Fruit fly (Drosophila melanogaster): Measurements from ENCODE around the gene CG14258.

Gene CG14258

DNA sequence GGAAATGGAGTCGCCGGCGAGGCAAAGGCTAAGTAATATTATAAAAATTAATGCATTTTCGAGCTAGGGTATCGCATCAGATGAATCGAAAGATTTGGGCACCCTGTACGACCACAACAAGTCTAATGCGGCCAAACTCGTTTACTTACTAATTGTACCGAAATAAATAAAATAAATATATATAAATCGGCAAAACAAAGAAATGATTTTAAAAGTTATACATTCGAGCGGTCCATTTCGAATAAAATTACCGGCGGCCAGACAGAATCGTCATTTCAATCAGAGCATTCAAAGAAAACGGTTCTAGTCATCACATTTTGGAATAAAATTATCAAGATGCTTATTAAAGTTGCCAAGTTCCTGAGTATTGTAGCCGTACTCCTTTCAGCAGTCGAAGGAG lies at the start of gene CG14258:
Gene CG14258, plus strand, starts transcription at position 301 of the 400 bp plus-strand sequence.
- TF ChIP-seq CG11902 (GFP tag; optimal IDR thresholded peaks at IDR 0.05) (no peak), CG7368 (GFP tag; optimal IDR thresholded peaks at IDR 0.05) (no peak)

DNA sequence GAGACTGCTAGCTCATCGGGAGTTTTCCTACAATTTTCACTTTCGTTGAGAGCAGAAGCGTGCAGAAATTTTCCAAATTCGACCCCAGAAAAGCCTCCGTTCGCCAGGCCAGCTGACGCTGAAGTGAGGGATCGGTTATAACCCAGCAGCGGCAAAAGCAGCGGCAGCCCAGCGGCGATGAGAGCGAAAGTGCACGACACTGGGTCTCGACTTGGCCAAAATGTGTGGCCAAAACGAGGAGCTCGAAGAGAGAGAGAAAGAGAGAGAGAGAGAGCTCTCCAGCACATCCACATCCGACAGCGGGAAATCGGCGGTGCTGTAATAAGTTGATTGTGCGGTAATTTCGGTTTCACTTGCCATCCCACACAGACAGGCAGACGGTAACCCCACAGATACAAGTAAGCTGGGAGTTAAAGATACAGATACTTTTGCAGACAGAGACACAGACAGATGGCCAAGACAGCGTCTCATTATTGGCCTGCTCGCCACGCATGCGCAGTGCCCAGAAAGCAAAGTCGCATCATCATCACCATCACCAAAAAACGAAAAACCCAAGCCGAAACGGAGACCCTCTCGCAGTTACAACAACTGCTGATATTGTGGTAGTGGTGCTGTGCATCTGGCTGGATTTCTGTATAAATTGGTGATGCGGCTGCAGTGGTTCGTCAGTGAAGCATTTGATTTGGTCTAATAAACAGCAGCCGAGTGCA lies 44.2 kb upstream of the CG14258 start, which contains the start of gene TwdlT:
Gene TwdlT, plus strand, starts transcription at position 660 of the 710 bp plus-strand sequence.
- TF ChIP-seq svp (GFP tag) (peak; percentile 15), Met (GFP tag; optimal IDR thresholded peaks at IDR 0.05) (no peak), CG11762 (GFP tag; optimal IDR thresholded peaks at IDR 0.05; ENCODE audit: insufficient read depth) (no peak), CG34406 (GFP tag; optimal IDR thresholded peaks at IDR 0.05) (no peak), Blimp-1 (GFP tag; optimal IDR thresholded peaks at IDR 0.05) (peak; percentile 95)

DNA sequence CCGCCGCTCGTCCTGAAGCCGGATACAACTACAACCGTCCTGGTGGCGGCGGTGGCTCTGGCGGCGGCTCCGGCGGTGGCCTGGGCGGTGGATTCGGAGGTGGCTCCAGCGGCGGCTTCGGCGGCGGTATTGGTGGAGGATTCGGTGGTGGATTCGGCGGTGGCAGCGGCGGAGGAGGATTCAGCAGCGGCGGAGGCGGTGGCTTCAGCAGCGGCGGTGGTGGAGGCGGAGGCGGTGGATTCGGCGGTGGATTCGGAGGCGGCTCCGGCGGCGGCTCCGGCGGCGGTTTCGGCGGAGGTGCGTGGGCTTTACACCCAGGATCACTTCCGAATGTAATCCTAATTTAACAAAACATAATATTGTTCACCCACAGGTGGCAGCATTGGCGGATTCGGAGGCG lies 43.4 kb upstream of the CG14258 start:
- TF ChIP-seq spab (GFP tag; optimal IDR thresholded peaks at IDR 0.05) (no peak), fd85E (GFP tag; optimal IDR thresholded peaks at IDR 0.05) (no peak), CG8632 (GFP tag; optimal IDR thresholded peaks at IDR 0.05) (no peak), CG1621 (tag; optimal IDR thresholded peaks at IDR 0.05) (no peak), Eip75B (GFP tag; optimal IDR thresholded peaks at IDR 0.05) (no peak), net (GFP tag; optimal IDR thresholded peaks at IDR 0.05) (no peak), OdsH (GFP tag; optimal IDR thresholded peaks at IDR 0.05) (no peak), dac (GFP tag; optimal IDR thresholded peaks at IDR 0.05) (no peak), Met (GFP tag; optimal IDR thresholded peaks at IDR 0.05) (no peak), Ets21C (GFP tag; optimal IDR thresholded peaks at IDR 0.05) (no peak), CG11294 (GFP tag; IDR thresholded peaks at IDR 0.05) (no peak)

DNA sequence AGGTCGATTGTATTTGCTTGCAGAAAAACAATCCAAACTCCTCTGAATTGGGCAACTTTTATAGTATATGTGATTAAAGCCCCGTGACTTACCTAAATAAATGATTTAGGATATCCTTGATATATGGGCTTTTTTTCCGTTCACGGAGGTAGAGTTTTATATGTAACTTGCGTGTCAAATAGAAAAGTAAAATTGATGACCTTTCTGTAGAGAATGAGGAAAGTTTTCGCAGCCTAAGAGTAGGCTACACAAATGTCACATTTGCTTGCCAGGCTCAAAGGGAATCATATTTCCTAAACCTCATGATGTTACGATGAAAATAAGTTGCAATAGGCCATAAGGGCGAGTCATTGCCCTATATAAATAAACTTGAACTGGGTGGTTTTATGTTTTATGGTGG lies 36.8 kb upstream of the CG14258 start:
- TF ChIP-seq esn (GFP tag; optimal IDR thresholded peaks at IDR 0.05) (no peak), svp (GFP tag) (peak; percentile 86)

DNA sequence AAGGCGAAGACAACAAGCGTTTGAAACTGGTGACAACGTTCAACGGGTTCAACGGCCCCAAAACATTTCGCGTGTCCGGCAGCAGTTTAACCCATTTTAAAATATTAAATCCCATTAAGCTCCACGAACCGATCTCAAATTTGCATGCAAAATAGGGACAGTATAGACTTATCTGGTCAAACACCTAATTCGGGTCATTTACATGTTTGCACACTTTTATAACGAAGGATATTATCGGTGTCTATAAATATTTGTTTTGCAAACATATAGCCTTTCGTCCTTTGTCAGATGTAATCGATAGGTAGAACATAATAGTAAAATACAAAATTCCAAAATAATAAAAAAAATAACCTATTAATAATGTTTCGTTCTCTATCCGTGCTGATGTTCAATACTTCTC lies 31.0 kb upstream of the CG14258 start, which contains the start of gene CG34292:
Gene CG34292, plus strand, starts transcription at position 301 of the 400 bp plus-strand sequence.
- TF ChIP-seq CG8119 (GFP tag; IDR thresholded peaks at IDR 0.05) (no peak), spab (GFP tag; optimal IDR thresholded peaks at IDR 0.05) (no peak), Lpt (GFP tag; optimal IDR thresholded peaks at IDR 0.05) (no peak), Hr39 (GFP tag; optimal IDR thresholded peaks at IDR 0.05) (no peak), CG6792 (GFP tag; optimal IDR thresholded peaks at IDR 0.05) (no peak)

DNA sequence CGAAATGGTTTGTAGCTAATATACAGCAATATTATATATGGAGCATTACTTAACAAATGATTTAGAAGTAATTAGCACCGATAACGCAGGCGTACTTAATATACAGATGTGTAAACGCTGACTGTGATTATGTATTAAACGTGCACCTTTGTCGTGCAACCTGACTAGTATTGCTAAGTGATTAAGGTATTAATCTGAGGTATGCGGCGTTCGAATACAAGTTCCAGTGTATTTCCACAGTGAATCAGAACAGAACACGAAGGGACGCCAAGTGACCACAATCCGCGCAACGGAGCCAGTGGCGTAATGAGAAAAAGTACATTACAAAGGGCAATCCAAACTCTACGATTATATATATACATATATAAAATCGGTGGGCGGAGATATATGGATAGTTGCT lies 28.8 kb upstream of the CG14258 start, which contains the start of gene Nep5:
Gene Nep5, minus strand, starts transcription at position 101 of the 400 bp plus-strand sequence.
- no peak for TF ChIP-seq net (GFP tag; optimal IDR thresholded peaks at IDR 0.05)
- TF ChIP-seq OdsH (GFP tag; optimal IDR thresholded peaks at IDR 0.05), result no peak
- TF ChIP-seq CG6854 (GFP tag; optimal IDR thresholded peaks at IDR 0.05), result no peak
- TF ChIP-seq CG6808 (GFP tag; optimal IDR thresholded peaks at IDR 0.05), result no peak
- TF ChIP-seq esn (GFP tag; optimal IDR thresholded peaks at IDR 0.05), result no peak
- TF ChIP-seq CG3032 (tag; optimal IDR thresholded peaks at IDR 0.05), result no peak
- TF ChIP-seq CG16779 (tag; optimal IDR thresholded peaks at IDR 0.05), result no peak
- TF ChIP-seq spab (GFP tag; optimal IDR thresholded peaks at IDR 0.05), result no peak
- TF ChIP-seq fkh (GFP tag; optimal IDR thresholded peaks at IDR 0.05), result no peak
- no peak for TF ChIP-seq CG1621 (tag; optimal IDR thresholded peaks at IDR 0.05)
- TF ChIP-seq Eip75B (GFP tag; optimal IDR thresholded peaks at IDR 0.05), result no peak
- no peak for TF ChIP-seq CG4318 (GFP tag; optimal IDR thresholded peaks at IDR 0.05)
- no peak for TF ChIP-seq Hr4 (GFP tag; optimal IDR thresholded peaks at IDR 0.05)
- TF ChIP-seq Hr38 (GFP tag; optimal IDR thresholded peaks at IDR 0.05), result no peak
- no peak for TF ChIP-seq salr (GFP tag; optimal IDR thresholded peaks at IDR 0.05)
- no peak for TF ChIP-seq lz (GFP tag; optimal IDR thresholded peaks at IDR 0.05)
- TF ChIP-seq CG10631 (GFP tag; optimal IDR thresholded peaks at IDR 0.05), result no peak
- no peak for TF ChIP-seq achi (GFP tag; optimal IDR thresholded peaks at IDR 0.05)
- no peak for TF ChIP-seq Sox102F (GFP tag; optimal IDR thresholded peaks at IDR 0.05)
